Fruit fly (Drosophila melanogaster) Kc167 (cell line): ENCODE results near the gene meru.

ENCODE experiments used
- Myc ChIP-seq: fragments of >200 bp; optimal IDR thresholded peaks from 2 replicates; lab custom pipeline; 2017; ENCODE audit warnings: missing external identifiers
- psq ChIP-seq: fragments of >200 bp; optimal IDR thresholded peaks from 2 replicates; lab custom pipeline; 2017; ENCODE audit warnings: missing external identifiers

DNA sequence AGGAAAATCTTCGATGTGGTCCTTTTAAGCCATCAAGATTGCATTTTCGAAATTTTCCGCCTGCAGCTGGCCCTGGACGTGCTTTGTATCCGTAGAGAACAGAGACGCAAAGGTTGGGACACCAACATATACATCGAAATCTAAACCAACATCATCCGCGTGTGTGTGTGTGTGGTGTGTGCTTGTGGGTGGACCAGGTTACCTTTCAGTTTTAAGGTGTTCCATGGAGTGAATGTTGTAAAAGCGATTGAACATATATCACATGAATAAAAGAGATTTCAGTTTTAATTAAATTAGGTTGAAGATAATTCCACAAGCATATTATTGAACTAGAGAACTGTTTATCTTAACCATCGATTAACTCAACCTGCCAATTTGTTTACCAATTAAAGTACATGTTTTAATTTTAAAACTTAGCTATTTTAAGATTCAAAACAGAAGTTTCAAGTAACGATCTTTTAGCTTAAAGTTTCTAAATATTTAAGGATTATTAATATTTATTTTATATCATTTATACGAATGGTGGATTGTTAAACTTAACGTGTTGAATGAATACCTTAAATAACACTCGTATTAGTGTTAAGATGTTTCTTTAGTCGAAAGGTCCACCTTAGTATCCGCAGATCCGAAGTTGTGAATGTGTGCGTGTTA, 16.8 kb downstream of the meru start:
- TF ChIP-seq psq (lab: Kevin White, UChicago) (no peak), Myc (lab: Kevin White, UChicago) (no peak)
